Worm (Caenorhabditis elegans): Measurements from ENCODE around the gene abf-4.

DNA sequence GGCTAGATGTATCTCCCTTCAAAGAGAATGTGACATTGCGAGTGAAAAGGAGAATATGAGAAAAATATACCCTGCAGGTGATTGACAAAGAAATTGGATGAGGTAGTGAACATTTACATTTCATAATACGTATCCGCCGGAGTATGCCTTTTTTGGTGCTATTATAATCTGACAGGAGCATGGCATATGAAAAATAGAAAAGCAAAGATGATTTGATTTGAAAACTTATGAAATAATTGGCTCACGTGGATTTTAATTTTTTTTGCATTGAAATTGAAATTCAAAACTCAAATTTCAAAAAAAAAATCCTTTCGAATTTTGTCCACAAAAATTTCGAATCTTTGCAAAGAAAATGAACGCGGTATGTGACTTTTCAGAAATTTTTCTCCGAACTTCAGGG lies 44.8 kb upstream of the abf-4 start, which contains the start of gene ttr-11:
- TF ChIP-seq aly-2 (tag; optimal IDR thresholded peaks at IDR 0.05) (no peak), nhr-237 (tag; optimal IDR thresholded peaks at IDR 0.05) (no peak), nhr-23 (tag; optimal IDR thresholded peaks at IDR 0.05) (no peak), ZK546.5 (tag; optimal IDR thresholded peaks at IDR 0.05) (no peak), dmd-4 (tag; optimal IDR thresholded peaks at IDR 0.05) (no peak)
